Worm (Caenorhabditis elegans) whole organism, L3 larva: ENCODE measurements around the gene isy-1.

Experiments
- egl-27 ChIP-seq: sonication (generic microtip); optimal IDR thresholded peaks from 4 replicates; lab custom pipeline; 2017; ENCODE audit warnings: missing biosample characterization, missing genetic modification reagents, missing genetic modification characterization
- elt-1 ChIP-seq: fragments of 150-350 bp; optimal IDR thresholded peaks from 2 replicates; lab custom pipeline; 2014; ENCODE audit warnings: missing biosample characterization, missing genetic modification characterization
- lin-15B ChIP-seq: fragments of 150-350 bp; optimal IDR thresholded peaks from 2 replicates; lab custom pipeline; 2014; ENCODE audit warnings: missing biosample characterization, missing genetic modification characterization
- lin-39 ChIP-seq: fragments of 150-350 bp; optimal IDR thresholded peaks from 2 replicates; lab custom pipeline; 2018; ENCODE audit warnings: missing biosample characterization, missing genetic modification reagents, missing genetic modification characterization
- mml-1 ChIP-seq: fragments of 150-350 bp; sonication (generic microtip); optimal IDR thresholded peaks from 3 replicates; lab custom pipeline; 2014; ENCODE audit warnings: missing biosample characterization, missing genetic modification characterization
- nhr-11 ChIP-seq: fragments of 150-350 bp; optimal IDR thresholded peaks from 2 replicates; lab custom pipeline; 2014; ENCODE audit warnings: missing biosample characterization, missing genetic modification characterization
- nhr-12 ChIP-seq: fragments of 150-350 bp; optimal IDR thresholded peaks from 2 replicates; lab custom pipeline; 2014; ENCODE audit warnings: missing biosample characterization, missing genetic modification characterization
- nhr-25 ChIP-seq: sonication (generic microtip); optimal IDR thresholded peaks from 2 replicates; lab custom pipeline; 2017; ENCODE audit warnings: missing biosample characterization, missing genetic modification characterization
- nhr-77 ChIP-seq: fragments of 150-350 bp; optimal IDR thresholded peaks from 2 replicates; lab custom pipeline; 2014; ENCODE audit warnings: missing biosample characterization, missing genetic modification characterization
- pqm-1 ChIP-seq: fragments of 150-350 bp; optimal IDR thresholded peaks from 2 replicates; lab custom pipeline; 2017; ENCODE audit warnings: missing biosample characterization, missing genetic modification characterization, inconsistent platforms
- skn-1 ChIP-seq: fragments of 150-350 bp; optimal IDR thresholded peaks from 2 replicates; lab custom pipeline; 2014; ENCODE audit warnings: missing biosample characterization, missing genetic modification characterization
- ztf-11 ChIP-seq: fragments of 150-350 bp; optimal IDR thresholded peaks from 2 replicates; lab custom pipeline; 2014; ENCODE audit warnings: missing biosample characterization, missing genetic modification characterization
- ztf-4 ChIP-seq: fragments of 150-350 bp; optimal IDR thresholded peaks from 2 replicates; lab custom pipeline; 2014; ENCODE audit warnings: missing biosample characterization, missing genetic modification characterization

DNA sequence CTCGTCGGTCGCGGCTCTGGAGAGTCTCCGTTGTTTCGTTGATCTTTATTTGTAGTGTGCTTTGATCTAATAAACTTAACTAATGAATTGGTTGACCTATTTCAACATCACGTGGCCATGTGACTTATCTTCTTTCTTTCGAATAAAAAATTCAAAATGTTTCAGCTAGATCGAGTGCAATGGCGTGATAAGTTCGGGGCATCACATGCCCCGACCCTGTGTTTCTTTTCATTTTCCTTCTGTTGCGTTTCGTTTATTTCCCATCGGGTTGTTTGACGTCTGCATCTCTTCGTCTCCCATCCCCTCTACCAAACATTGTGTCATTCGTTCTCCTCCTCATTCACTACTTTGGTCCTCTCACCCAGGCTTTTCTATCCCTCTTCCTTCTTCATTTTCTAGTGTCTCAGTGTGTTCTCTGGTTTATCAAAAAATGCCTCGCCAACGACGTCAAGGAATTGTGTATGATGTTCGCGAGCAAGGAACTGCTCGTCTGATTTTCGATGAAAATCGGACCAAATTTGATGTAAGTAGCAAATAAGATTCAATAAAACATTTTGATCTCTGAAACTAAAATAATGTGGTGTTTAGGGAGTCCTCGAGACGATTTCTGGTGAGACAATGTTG, 48.7 kb downstream of the isy-1 start, which contains the start of gene F17C11.4:
- TF ChIP-seq skn-1, result no peak
- peak; percentile 47 for TF ChIP-seq nhr-11
- peak; percentile 0 for TF ChIP-seq lin-39 (tag; lab: Kevin White, UChicago)
- TF ChIP-seq nhr-77 (tag; lab: Kevin White, UChicago), result no peak
- no peak for TF ChIP-seq ztf-4 (tag; lab: Kevin White, UChicago)
- no peak for TF ChIP-seq ztf-11 (tag; lab: Kevin White, UChicago)
- TF ChIP-seq pqm-1, result no peak
- TF ChIP-seq lin-15B (tag; lab: Kevin White, UChicago), result peak; percentile 1
- no peak for TF ChIP-seq egl-27 (tag; lab: Kevin White, UChicago)
- TF ChIP-seq elt-1 (tag; lab: Kevin White, UChicago), result no peak
- peak; percentile 87 for TF ChIP-seq nhr-25 (tag; lab: Kevin White, UChicago)
- no peak for TF ChIP-seq mml-1
- no peak for TF ChIP-seq nhr-12 (tag; lab: Kevin White, UChicago)
